Worm (Caenorhabditis elegans): ENCODE measurements around the gene irld-51.

irld-51 gene

ce11 chrII:2962531-2963164 lies 10.1 kb upstream of the irld-51 start:
- peak; percentile 40 for TF ChIP-seq crh-2 (tag; optimal IDR thresholded peaks at IDR 0.05)
- peak; percentile 47 for TF ChIP-seq unc-55 (GFP tag; optimal IDR thresholded peaks at IDR 0.05)
- TF ChIP-seq C34F6.9 (tag; optimal IDR thresholded peaks at IDR 0.05): peak; percentile 41
- no peak for TF ChIP-seq blmp-1 (tag; optimal IDR thresholded peaks at IDR 0.05; ENCODE audit: insufficient read depth)
- TF ChIP-seq elt-3 (tag; optimal IDR thresholded peaks at IDR 0.05): no peak
- peak; percentile 81 for TF ChIP-seq zag-1 (tag; optimal IDR thresholded peaks at IDR 0.05)
- peak; percentile 46 for TF ChIP-seq Y55F3AM.14 (GFP tag; optimal IDR thresholded peaks at IDR 0.05)
- TF ChIP-seq ztf-4 (tag; optimal IDR thresholded peaks at IDR 0.05): no peak
- no peak for TF ChIP-seq aly-2 (tag; optimal IDR thresholded peaks at IDR 0.05)
- TF ChIP-seq F13H6.1 (tag; optimal IDR thresholded peaks at IDR 0.05): peak; percentile 57
- no peak for TF ChIP-seq ceh-82 (tag; optimal IDR thresholded peaks at IDR 0.05)
- peak; percentile 7 for TF ChIP-seq lin-11 (tag; optimal IDR thresholded peaks at IDR 0.05)
- TF ChIP-seq ZK546.5 (tag; optimal IDR thresholded peaks at IDR 0.05): no peak
- TF ChIP-seq egl-27 (tag; optimal IDR thresholded peaks at IDR 0.05): no peak
- no peak for TF ChIP-seq nhr-77 (tag; optimal IDR thresholded peaks at IDR 0.05)
- TF ChIP-seq ztf-11 (tag; optimal IDR thresholded peaks at IDR 0.05): no peak
- TF ChIP-seq mdl-1 (tag; optimal IDR thresholded peaks at IDR 0.05): peak; percentile 97 to 98
- peak; percentile 79 for TF ChIP-seq sma-9 (GFP tag; optimal IDR thresholded peaks at IDR 0.05)
- TF ChIP-seq sma-9 (tag; optimal IDR thresholded peaks at IDR 0.05): no peak
- TF ChIP-seq mab-5 (tag; optimal IDR thresholded peaks at IDR 0.05): peak; percentile 31
- no peak for TF ChIP-seq lin-13 (GFP tag; optimal IDR thresholded peaks at IDR 0.05)
- TF ChIP-seq R02D3.7 (tag; optimal IDR thresholded peaks at IDR 0.05): no peak
- no peak for TF ChIP-seq nhr-6 (tag; optimal IDR thresholded peaks at IDR 0.05)

- no peak for TF ChIP-seq F13H6.1 (tag; optimal IDR thresholded peaks at IDR 0.05)
- TF ChIP-seq nhr-12 (tag; optimal IDR thresholded peaks at IDR 0.05): no peak
- no peak for TF ChIP-seq elt-1 (tag; optimal IDR thresholded peaks at IDR 0.05)
- TF ChIP-seq fos-1 (tag; optimal IDR thresholded peaks at IDR 0.05): no peak
- TF ChIP-seq nhr-25 (tag; optimal IDR thresholded peaks at IDR 0.05): no peak
- no peak for TF ChIP-seq ceh-82 (tag; optimal IDR thresholded peaks at IDR 0.05)
- no peak for TF ChIP-seq ZK546.5 (tag; optimal IDR thresholded peaks at IDR 0.05)
Measured at ce11 chrII:2958308-2958707, 5.8 kb upstream of the irld-51 start, which contains the start of gene srw-60. Gene srw-60 (plus strand): TSS chrII:2958608.

ce11 chrII:2955656-2956115 lies 3.2 kb upstream of the irld-51 start, which contains the start of gene irld-48:
Gene irld-48 (plus strand): TSS chrII:2956065.
- TF ChIP-seq nhr-25 (tag; optimal IDR thresholded peaks at IDR 0.05): no peak
- no peak for TF ChIP-seq nhr-23 (tag; optimal IDR thresholded peaks at IDR 0.05)
- no peak for TF ChIP-seq ama-1 (optimal IDR thresholded peaks at IDR 0.05)
- TF ChIP-seq mdl-1 (tag; optimal IDR thresholded peaks at IDR 0.05): no peak
- TF ChIP-seq dmd-4 (tag; optimal IDR thresholded peaks at IDR 0.05): no peak
- TF ChIP-seq nhr-11 (tag; optimal IDR thresholded peaks at IDR 0.05): no peak
- no peak for TF ChIP-seq sma-3 (GFP tag; optimal IDR thresholded peaks at IDR 0.05)
- no peak for TF ChIP-seq nhr-10 (tag; optimal IDR thresholded peaks at IDR 0.05)
- TF ChIP-seq blmp-1 (tag; optimal IDR thresholded peaks at IDR 0.05; ENCODE audit: insufficient read depth): no peak
- TF ChIP-seq ceh-16 (tag; optimal IDR thresholded peaks at IDR 0.05): no peak
- no peak for TF ChIP-seq ztf-4 (tag; optimal IDR thresholded peaks at IDR 0.05)
- no peak for TF ChIP-seq mbf-1 (tag; optimal IDR thresholded peaks at IDR 0.05)
- no peak for TF ChIP-seq elt-3 (tag; optimal IDR thresholded peaks at IDR 0.05)
- no peak for TF ChIP-seq F13H6.1 (tag; optimal IDR thresholded peaks at IDR 0.05)
- no peak for TF ChIP-seq nhr-237 (tag; optimal IDR thresholded peaks at IDR 0.05)

ce11 chrII:2948614-2949013 lies 3.9 kb downstream of the irld-51 start:
- TF ChIP-seq nhr-10 (tag; optimal IDR thresholded peaks at IDR 0.05) (no peak), mab-5 (tag; optimal IDR thresholded peaks at IDR 0.05) (no peak), mdl-1 (tag; optimal IDR thresholded peaks at IDR 0.05) (no peak), sma-9 (GFP tag; optimal IDR thresholded peaks at IDR 0.05) (no peak), sma-9 (tag; optimal IDR thresholded peaks at IDR 0.05) (no peak), peb-1 (tag; optimal IDR thresholded peaks at IDR 0.05) (no peak), nhr-11 (tag; optimal IDR thresholded peaks at IDR 0.05) (no peak), ceh-16 (tag; optimal IDR thresholded peaks at IDR 0.05) (no peak), sem-4 (tag; optimal IDR thresholded peaks at IDR 0.05) (no peak), dmd-4 (tag; optimal IDR thresholded peaks at IDR 0.05) (no peak), nhr-77 (tag; optimal IDR thresholded peaks at IDR 0.05) (no peak), ztf-11 (tag; optimal IDR thresholded peaks at IDR 0.05) (no peak)

Data from whole organism, L2 larva.